Worm (Caenorhabditis elegans) whole organism, early embryonic: ENCODE data around the gene uda-1.

ENCODE experiments used
- F13C5.2 ChIP-seq: sonication (generic microtip); optimal IDR thresholded peaks from 2 replicates; lab custom pipeline; 2017; ENCODE audit warnings: mild to moderate bottlenecking, missing genetic modification characterization, inconsistent platforms, missing compliant biosample characterization
- ama-1 ChIP-seq: fragments of 150-350 bp; optimal IDR thresholded peaks from 2 replicates; lab custom pipeline; 2014
- ceh-36 ChIP-seq: sonication (generic microtip); optimal IDR thresholded peaks from 2 replicates; lab custom pipeline; 2016; ENCODE audit warnings: missing genetic modification characterization, inconsistent platforms, missing compliant biosample characterization
- scrt-1 ChIP-seq: fragments of 200-800 bp; sonication (Bioruptor generic); IDR thresholded peaks from 2 replicates; pipeline ENCODE4 v1.3.6; 2022; ENCODE audit warnings: missing genetic modification characterization, missing compliant biosample characterization

DNA sequence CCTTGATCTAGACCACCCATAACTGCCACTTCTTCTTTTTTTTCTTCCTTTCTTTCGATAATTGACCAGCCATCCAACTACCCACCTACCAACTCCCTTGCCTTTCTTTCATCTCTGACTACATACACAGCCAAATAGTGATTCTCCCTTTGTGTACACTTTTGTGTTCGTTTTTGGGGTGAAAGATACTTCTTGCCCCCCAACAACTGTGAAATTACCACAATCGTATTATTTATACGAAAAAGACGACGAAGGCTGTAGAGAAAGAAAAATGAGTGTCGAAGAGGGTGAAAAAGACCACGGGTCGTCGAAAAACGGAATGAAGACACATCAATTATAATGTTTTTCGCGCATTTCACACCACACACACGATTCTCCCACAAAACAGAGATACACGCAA, 41.9 kb downstream of the uda-1 start:
- TF ChIP-seq F13C5.2 = no peak
- TF ChIP-seq ama-1 (lab: Kevin White, UChicago) = no peak
- no peak for TF ChIP-seq ceh-36 (tag; lab: Kevin White, UChicago)
- no peak for TF ChIP-seq scrt-1 (GFP tag; lab: Robert Waterston, UW)
